Worm (Caenorhabditis elegans) whole organism, dauer: ENCODE data around the gene F42A10.7.

Experiments used
- unc-62 ChIP-seq: sonication (generic microtip); optimal IDR thresholded peaks from 2 replicates; lab custom pipeline; 2017; ENCODE audit warnings: missing biosample characterization, missing genetic modification reagents, missing genetic modification characterization

Gene F42A10.7

ce11 chrIII:6178586-6178985, at the start of gene F42A10.7:
Gene F42A10.7, minus strand, starts transcription at chrIII:6178686.
- TF ChIP-seq unc-62 = no peak

- no peak for TF ChIP-seq unc-62
These were observed 42.9 kb upstream of the F42A10.7 start for ce11 chrIII:6221403-6221802.

ce11 chrIII:6216833-6217466, 38.5 kb upstream of the F42A10.7 start, which contains the start of gene hot-4:
Gene hot-4, plus strand, starts transcription at chrIII:6217416.
- no peak for TF ChIP-seq unc-62

ce11 chrIII:6215943-6216342, 37.5 kb upstream of the F42A10.7 start:
- TF ChIP-seq unc-62 = no peak

- no peak for TF ChIP-seq unc-62
These were observed 37.0 kb upstream of the F42A10.7 start, which contains the start of gene C23G10.11 for ce11 chrIII:6215476-6215875. Gene C23G10.11, minus strand, starts transcription at chrIII:6215576.

- TF ChIP-seq unc-62 = no peak
These were observed 35.4 kb upstream of the F42A10.7 start, which contains the start of gene C23G10.10 for ce11 chrIII:6213915-6214314. Gene C23G10.10, minus strand, starts transcription at chrIII:6214015.

- no peak for TF ChIP-seq unc-62
These were observed 31.8 kb upstream of the F42A10.7 start for ce11 chrIII:6210215-6210822.

ce11 chrIII:6208984-6209383, 30.5 kb upstream of the F42A10.7 start, which contains the start of gene C23G10.1:
Gene C23G10.1, plus strand, starts transcription at chrIII:6209284.
- no peak for TF ChIP-seq unc-62

ce11 chrIII:6207881-6208280, 29.4 kb upstream of the F42A10.7 start, which contains the start of gene C23G10.2:
Gene C23G10.2, plus strand, starts transcription at chrIII:6208064.
- TF ChIP-seq unc-62 = no peak

ce11 chrIII:6207046-6207445, 28.6 kb upstream of the F42A10.7 start:
- no peak for TF ChIP-seq unc-62

- no peak for TF ChIP-seq unc-62
These were observed 27.8 kb upstream of the F42A10.7 start, which contains the start of the genes sna-3 and rps-3 for ce11 chrIII:6206161-6206853. Gene sna-3, minus strand, starts transcription at chrIII:6206211. Gene rps-3, plus strand, starts transcription at chrIII:6206803.

- no peak for TF ChIP-seq unc-62
These were observed 24.0 kb upstream of the F42A10.7 start for ce11 chrIII:6202440-6202839.

- TF ChIP-seq unc-62 = no peak
These were observed 22.8 kb upstream of the F42A10.7 start for ce11 chrIII:6201325-6201724.

ce11 chrIII:6198378-6199234, 20.1 kb upstream of the F42A10.7 start, which contains the start of the genes C23G10.7 and rpn-2:
Gene C23G10.7, minus strand, starts transcription at chrIII:6198414.
Gene rpn-2, plus strand, starts transcription at chrIII:6199184.
- no peak for TF ChIP-seq unc-62

- TF ChIP-seq unc-62 = no peak
These were observed 17.2 kb upstream of the F42A10.7 start for ce11 chrIII:6195718-6196117.

ce11 chrIII:6194480-6194879, 16.0 kb upstream of the F42A10.7 start, which contains the start of gene ugt-66:
Gene ugt-66, minus strand, starts transcription at chrIII:6194580.
- no peak for TF ChIP-seq unc-62
